Worm (Caenorhabditis elegans) whole organism, late embryonic: ENCODE results near the gene srh-293.
"Not testable (repeated sequence)": the region's sequence is repeated elsewhere in the genome, so short reads cannot be mapped to it uniquely, and the experiment has no call there.

ENCODE experiments used
- C38D4.7 ChIP-seq: fragments of 200-800 bp; sonication (Bioruptor generic); optimal IDR thresholded peaks from 2 replicates; lab custom pipeline; 2018; ENCODE audit warnings: mild to moderate bottlenecking, missing genetic modification characterization, moderate library complexity, missing compliant biosample characterization
- F13H6.1 ChIP-seq: sonication (generic microtip); optimal IDR thresholded peaks from 2 replicates; lab custom pipeline; 2016; ENCODE audit warnings: missing genetic modification characterization, missing compliant biosample characterization
- K02D7.2 ChIP-seq: sonication (generic microtip); optimal IDR thresholded peaks from 2 replicates; lab custom pipeline; 2017; ENCODE audit warnings: mild to moderate bottlenecking, missing genetic modification characterization, missing compliant biosample characterization
- K09A11.1 ChIP-seq: sonication (generic microtip); optimal IDR thresholded peaks from 2 replicates; lab custom pipeline; 2017; ENCODE audit warnings: antibody characterized with exemption, mild to moderate bottlenecking, missing genetic modification characterization, missing compliant biosample characterization; ENCODE audit not compliant: insufficient read depth
- Y22D7AL.16 ChIP-seq: sonication (generic microtip); optimal IDR thresholded peaks from 2 replicates; lab custom pipeline; 2016; ENCODE audit warnings: missing genetic modification characterization, missing compliant biosample characterization
- ahr-1 ChIP-seq: sonication (generic microtip); optimal IDR thresholded peaks from 2 replicates; lab custom pipeline; 2016; ENCODE audit warnings: missing genetic modification characterization, missing compliant biosample characterization
- ceh-14 ChIP-seq: sonication (generic microtip); optimal IDR thresholded peaks from 2 replicates; lab custom pipeline; 2016; ENCODE audit warnings: missing genotype, missing genetic modification characterization, missing compliant biosample characterization
- ceh-24 ChIP-seq: sonication (generic microtip); optimal IDR thresholded peaks from 2 replicates; lab custom pipeline; 2016; ENCODE audit warnings: mild to moderate bottlenecking, missing genetic modification characterization, missing compliant biosample characterization
- ceh-30 ChIP-seq: fragments of 150-350 bp; optimal IDR thresholded peaks from 2 replicates; lab custom pipeline; 2014; ENCODE audit warnings: missing biosample characterization, missing genetic modification characterization
- ceh-31 ChIP-seq: sonication (generic microtip); optimal IDR thresholded peaks from 2 replicates; lab custom pipeline; 2016; ENCODE audit warnings: missing genetic modification characterization, missing compliant biosample characterization
- ceh-45 ChIP-seq: fragments of 200-800 bp; sonication (Bioruptor generic); IDR thresholded peaks from 2 replicates; pipeline ENCODE4 v1.3.6; 2022; ENCODE audit warnings: missing genetic modification reagents, missing genetic modification characterization, missing compliant biosample characterization
- ceh-6 ChIP-seq: fragments of 200-800 bp; sonication (Bioruptor generic); optimal IDR thresholded peaks from 2 replicates; lab custom pipeline; 2018; ENCODE audit warnings: mild to moderate bottlenecking, missing genetic modification characterization, missing compliant biosample characterization
- ceh-9 ChIP-seq: sonication (generic microtip); optimal IDR thresholded peaks from 2 replicates; lab custom pipeline; 2016; ENCODE audit warnings: mild to moderate bottlenecking, missing genetic modification characterization, inconsistent platforms, missing compliant biosample characterization
- elt-2 ChIP-seq: sonication (generic microtip); optimal IDR thresholded peaks from 2 replicates; lab custom pipeline; 2016; ENCODE audit warnings: missing genetic modification reagents, missing genetic modification characterization, missing compliant biosample characterization
- ets-4 ChIP-seq: sonication (generic microtip); optimal IDR thresholded peaks from 2 replicates; lab custom pipeline; 2016; ENCODE audit warnings: missing genetic modification characterization, missing compliant biosample characterization
- eyg-1 ChIP-seq: sonication (generic microtip); optimal IDR thresholded peaks from 2 replicates; lab custom pipeline; 2016; ENCODE audit warnings: missing genotype, missing genetic modification characterization, missing compliant biosample characterization
- fax-1 ChIP-seq: sonication (generic microtip); optimal IDR thresholded peaks from 2 replicates; lab custom pipeline; 2016; ENCODE audit warnings: missing genotype, missing genetic modification characterization, missing compliant biosample characterization
- gmeb-2 ChIP-seq: sonication (generic microtip); optimal IDR thresholded peaks from 2 replicates; lab custom pipeline; 2016; ENCODE audit warnings: missing genetic modification characterization, inconsistent platforms, missing compliant biosample characterization
- hlh-15 ChIP-seq: sonication (generic microtip); optimal IDR thresholded peaks from 2 replicates; lab custom pipeline; 2016; ENCODE audit warnings: missing genetic modification characterization, missing compliant biosample characterization
- hlh-30 ChIP-seq: sonication (generic microtip); optimal IDR thresholded peaks from 2 replicates; lab custom pipeline; 2017; ENCODE audit warnings: antibody characterized with exemption, missing genetic modification characterization, missing compliant biosample characterization; ENCODE audit not compliant: insufficient read depth
- hlh-6 ChIP-seq: sonication (generic microtip); optimal IDR thresholded peaks from 2 replicates; lab custom pipeline; 2016; ENCODE audit warnings: missing genotype, missing genetic modification characterization, missing compliant biosample characterization
- lim-6 ChIP-seq: sonication (generic microtip); optimal IDR thresholded peaks from 2 replicates; lab custom pipeline; 2016; ENCODE audit warnings: missing genetic modification characterization, missing compliant biosample characterization
- mec-3 ChIP-seq: sonication (generic microtip); optimal IDR thresholded peaks from 2 replicates; lab custom pipeline; 2016; ENCODE audit warnings: borderline replicate concordance, missing genetic modification characterization, missing compliant biosample characterization
- nhr-11 ChIP-seq: fragments of 150-350 bp; optimal IDR thresholded peaks from 2 replicates; lab custom pipeline; 2014; ENCODE audit warnings: missing biosample characterization, missing genetic modification characterization
- nhr-232 ChIP-seq: sonication (generic microtip); optimal IDR thresholded peaks from 2 replicates; lab custom pipeline; 2016; ENCODE audit warnings: missing genetic modification characterization, missing compliant biosample characterization
- npax-4 ChIP-seq: sonication (generic microtip); optimal IDR thresholded peaks from 2 replicates; lab custom pipeline; 2016; ENCODE audit warnings: missing genetic modification characterization, missing compliant biosample characterization
- pat-9 ChIP-seq: fragments of 200-800 bp; sonication (Bioruptor generic); optimal IDR thresholded peaks from 2 replicates; lab custom pipeline; 2018; ENCODE audit warnings: mild to moderate bottlenecking, missing genetic modification characterization, moderate library complexity, missing compliant biosample characterization
- pax-1 ChIP-seq: fragments of 150-350 bp; optimal IDR thresholded peaks from 2 replicates; lab custom pipeline; 2014; ENCODE audit warnings: missing biosample characterization, missing genetic modification characterization
- pha-2 ChIP-seq: sonication (generic microtip); optimal IDR thresholded peaks from 2 replicates; lab custom pipeline; 2017; ENCODE audit warnings: mild to moderate bottlenecking, missing genetic modification characterization, missing compliant biosample characterization
- pqm-1 ChIP-seq: sonication (generic microtip); optimal IDR thresholded peaks from 2 replicates; lab custom pipeline; 2016; ENCODE audit warnings: missing genetic modification characterization, missing compliant biosample characterization
- pros-1 ChIP-seq: fragments of 150-350 bp; optimal IDR thresholded peaks from 2 replicates; lab custom pipeline; 2014; ENCODE audit warnings: missing biosample characterization, missing genetic modification reagents, missing genetic modification characterization
- sox-2 ChIP-seq: fragments of 200-800 bp; sonication (Bioruptor generic); IDR thresholded peaks from 2 replicates; pipeline ENCODE4 v1.3.6; 2022; ENCODE audit warnings: missing genetic modification reagents, missing genetic modification characterization, missing compliant biosample characterization
- sox-4 ChIP-seq: sonication (generic microtip); optimal IDR thresholded peaks from 2 replicates; lab custom pipeline; 2017; ENCODE audit warnings: mild to moderate bottlenecking, missing genetic modification characterization, inconsistent platforms, missing compliant biosample characterization
- ttx-3 ChIP-seq: sonication (generic microtip); optimal IDR thresholded peaks from 2 replicates; lab custom pipeline; 2016; ENCODE audit warnings: missing genetic modification reagents, missing genetic modification characterization, missing compliant biosample characterization
- unc-3 ChIP-seq, 2 experiments: fragments of 200-800 bp in 1 of 2; sonication (Bioruptor generic) in 1 of 2; sonication (generic microtip) in 1 of 2; conservative IDR thresholded peaks in 1 of 2; optimal IDR thresholded peaks in 1 of 2; 2 replicates each; pipeline versions ENCODE4 v1.3.6 to Lab custom; 2016 to 2022; ENCODE audit warnings: missing compliant biosample characterization in 2 of 2, missing genetic modification characterization in 2 of 2, missing genetic modification reagents in 1 of 2
- unc-42 ChIP-seq: sonication (generic microtip); optimal IDR thresholded peaks from 2 replicates; lab custom pipeline; 2016; ENCODE audit warnings: missing genotype, missing genetic modification characterization, missing compliant biosample characterization
- unc-55 ChIP-seq: sonication (generic microtip); optimal IDR thresholded peaks from 2 replicates; lab custom pipeline; 2017; ENCODE audit warnings: missing biosample characterization, missing genetic modification reagents, missing genetic modification characterization
- unc-86 ChIP-seq: sonication (generic microtip); optimal IDR thresholded peaks from 2 replicates; lab custom pipeline; 2016; ENCODE audit warnings: missing genetic modification characterization, missing compliant biosample characterization
- ztf-16 ChIP-seq: sonication (generic microtip); optimal IDR thresholded peaks from 2 replicates; lab custom pipeline; 2017; ENCODE audit warnings: missing genetic modification characterization, missing compliant biosample characterization

srh-293 gene

DNA sequence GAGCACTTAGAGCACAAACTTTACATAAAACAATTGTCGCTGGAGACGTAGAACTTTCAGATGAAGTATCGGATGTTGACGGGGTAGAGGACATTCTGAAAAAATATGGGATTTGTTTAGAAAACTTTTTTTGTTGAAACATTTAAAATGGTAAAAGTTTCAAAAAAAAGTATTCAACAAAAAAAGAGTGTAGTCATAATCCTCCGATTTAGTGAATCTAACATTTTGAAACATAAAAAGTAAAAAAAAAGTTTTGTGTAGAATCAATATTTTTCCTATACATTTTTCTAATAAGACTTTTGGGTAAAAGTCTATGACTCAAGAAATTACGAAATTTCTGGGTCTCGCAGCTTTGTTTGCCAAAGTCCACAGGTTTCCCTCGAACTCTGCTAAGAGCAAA lies 30.7 kb downstream of the srh-293 start, which contains the start of gene nhr-213:
Gene nhr-213, minus strand, starts transcription at position 101 of the 400 bp plus-strand sequence.
- no peak for TF ChIP-seq ceh-6
- TF ChIP-seq pros-1 = no peak
- TF ChIP-seq ceh-31 (tag; lab: Kevin White, UChicago) = no peak
- no peak for TF ChIP-seq hlh-15
- TF ChIP-seq unc-3 (GFP tag; conservative IDR thresholded peaks at IDR 0.05; lab: Robert Waterston, UW) = no peak
- TF ChIP-seq unc-3 (tag; optimal IDR thresholded peaks at IDR 0.05; lab: Kevin White, UChicago) = no peak
- TF ChIP-seq ceh-14 (tag; lab: Kevin White, UChicago) = no peak
- TF ChIP-seq pha-2 (tag; lab: Kevin White, UChicago) = no peak
- no peak for TF ChIP-seq sox-2
- TF ChIP-seq pax-1 (tag; lab: Kevin White, UChicago) = no peak

DNA sequence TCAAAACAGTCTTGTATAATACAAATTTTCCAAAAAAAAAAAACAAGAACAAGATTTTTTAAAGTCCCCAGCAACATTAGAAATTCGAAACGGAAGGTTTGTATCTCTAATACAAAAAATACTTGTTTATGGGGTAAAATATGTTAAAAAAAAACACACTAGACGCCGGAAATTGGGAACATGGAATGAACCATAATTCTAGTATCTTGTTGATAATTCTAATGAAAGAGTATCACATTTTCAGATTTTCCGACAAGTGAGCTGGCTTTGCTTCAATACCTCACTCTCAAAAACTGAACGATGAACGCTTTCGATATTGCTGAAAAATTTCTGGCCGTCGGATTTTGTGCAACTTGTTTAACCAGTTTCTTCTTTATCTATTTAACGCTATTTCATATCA lies 31.8 kb downstream of the srh-293 start, which contains the start of gene str-60:
Gene str-60, plus strand, starts transcription at position 301 of the 400 bp plus-strand sequence.
- TF ChIP-seq eyg-1 (tag; lab: Kevin White, UChicago) (no peak), ceh-6 (no peak)

DNA sequence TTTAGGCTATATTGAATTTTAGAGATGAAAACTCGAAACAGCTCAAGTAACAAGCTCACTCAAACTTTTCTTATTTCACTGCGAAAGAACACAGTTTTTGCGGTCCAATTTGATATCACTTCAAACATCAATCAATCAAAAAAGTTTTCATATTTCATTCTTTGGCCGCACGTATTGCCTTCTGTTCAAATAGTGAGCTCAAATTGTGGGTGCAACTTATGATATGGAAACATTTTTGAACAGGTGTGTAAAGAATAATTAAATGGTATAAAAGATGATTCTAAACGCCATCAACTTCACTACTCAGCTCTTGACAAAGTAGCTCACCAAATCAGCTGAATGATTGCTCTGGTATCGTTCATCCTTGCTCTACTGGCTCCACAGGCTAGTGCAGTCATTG lies 33.8 kb downstream of the srh-293 start, which contains the start of gene T06C12.14:
Gene T06C12.14, plus strand, starts transcription at position 301 of the 400 bp plus-strand sequence.
- no peak for TF ChIP-seq hlh-30
- TF ChIP-seq unc-3 (GFP tag; conservative IDR thresholded peaks at IDR 0.05; lab: Robert Waterston, UW) = no peak
- no peak for TF ChIP-seq unc-3 (tag; optimal IDR thresholded peaks at IDR 0.05; lab: Kevin White, UChicago)
- TF ChIP-seq elt-2 (tag; lab: Kevin White, UChicago) = no peak
- no peak for TF ChIP-seq fax-1
- no peak for TF ChIP-seq hlh-6 (tag; lab: Kevin White, UChicago)
- no peak for TF ChIP-seq nhr-11
- no peak for TF ChIP-seq C38D4.7 (GFP tag; lab: Kevin White, UChicago)

DNA sequence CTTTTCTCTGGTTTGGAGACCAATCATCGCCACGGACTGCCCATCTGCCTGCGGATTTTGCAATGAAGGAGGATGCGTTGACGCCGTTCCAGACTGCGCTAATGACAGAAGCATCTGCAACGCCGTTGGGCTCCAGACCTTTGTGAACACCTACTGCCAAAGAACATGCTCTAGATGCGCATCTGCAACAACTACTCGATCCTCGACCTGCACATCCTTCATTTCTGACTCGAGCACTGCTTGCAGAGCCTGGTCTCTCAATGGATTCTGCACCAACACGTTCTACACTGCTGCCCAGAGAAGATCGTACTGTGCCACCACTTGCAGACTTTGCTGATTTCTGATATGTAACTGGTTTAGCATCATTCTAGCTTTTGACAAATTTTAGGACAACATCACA lies 34.6 kb downstream of the srh-293 start:
- TF ChIP-seq unc-55 (no peak), hlh-30 (no peak), ceh-9 (tag; lab: Kevin White, UChicago) (no peak), ztf-16 (no peak), sox-4 (tag; lab: Kevin White, UChicago) (no peak), ets-4 (tag; lab: Kevin White, UChicago) (no peak), mec-3 (no peak), lim-6 (tag; lab: Kevin White, UChicago) (no peak), pat-9 (tag; lab: Kevin White, UChicago) (no peak), ceh-30 (tag; lab: Kevin White, UChicago) (no peak), ceh-31 (tag; lab: Kevin White, UChicago) (no peak), unc-86 (tag; lab: Kevin White, UChicago) (no peak), Y22D7AL.16 (no peak), ttx-3 (tag; lab: Kevin White, UChicago) (no peak), F13H6.1 (tag; lab: Kevin White, UChicago) (no peak), K02D7.2 (tag; lab: Kevin White, UChicago) (no peak), hlh-6 (tag; lab: Kevin White, UChicago) (no peak)

DNA sequence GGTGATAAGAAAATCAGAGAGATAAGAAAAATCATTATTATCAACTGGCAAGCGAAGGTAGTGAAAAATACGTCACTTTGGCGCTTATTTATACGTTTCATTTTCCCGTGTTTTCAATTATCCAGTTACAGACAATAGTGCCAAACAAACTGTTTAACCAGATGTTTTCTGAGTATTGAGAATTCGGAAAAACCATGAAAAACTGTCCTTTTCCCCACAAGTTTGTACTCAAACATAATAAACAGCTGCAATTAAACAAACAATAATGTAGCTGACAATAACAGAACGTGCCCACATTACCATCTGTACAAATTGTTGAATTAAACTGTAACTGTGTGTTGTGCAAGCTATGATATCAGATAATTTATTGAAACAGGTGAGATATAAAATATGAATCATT lies 39.6 kb downstream of the srh-293 start, which contains the start of the genes F35E8.1 and F35E8.2:
Gene F35E8.1, minus strand, starts transcription at position 101 of the 400 bp plus-strand sequence.
Gene F35E8.2, plus strand, starts transcription at position 132 of the 400 bp plus-strand sequence.
- TF ChIP-seq unc-86 (tag; lab: Kevin White, UChicago); nhr-232 (tag; lab: Kevin White, UChicago); pqm-1: not testable (repeated sequence)
- TF ChIP-seq, all 69 proteins: peak for 0; not testable (repeated sequence) for 69

DNA sequence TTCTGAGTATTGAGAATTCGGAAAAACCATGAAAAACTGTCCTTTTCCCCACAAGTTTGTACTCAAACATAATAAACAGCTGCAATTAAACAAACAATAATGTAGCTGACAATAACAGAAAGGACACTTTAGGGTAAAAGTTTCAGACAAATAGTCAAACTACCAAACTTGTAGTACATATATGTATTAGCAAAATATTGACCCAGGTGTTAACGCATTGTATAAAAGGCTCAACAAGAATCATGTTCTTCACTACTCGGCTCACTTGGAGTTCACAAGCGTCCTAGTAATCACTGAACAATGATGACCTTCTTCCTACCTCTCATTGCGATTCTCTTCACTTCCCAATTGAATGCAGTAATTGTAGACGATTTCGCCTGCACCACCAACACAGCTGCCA lies 45.9 kb downstream of the srh-293 start, which contains the start of gene F35E8.6:
Gene F35E8.6, plus strand, starts transcription at position 301 of the 400 bp plus-strand sequence.
- TF ChIP-seq K02D7.2 (tag; lab: Kevin White, UChicago) = no peak
- TF ChIP-seq ttx-3 (tag; lab: Kevin White, UChicago) = no peak
- TF ChIP-seq npax-4 (tag; lab: Kevin White, UChicago) = no peak
- TF ChIP-seq K09A11.1 (tag; lab: Kevin White, UChicago) = no peak
- TF ChIP-seq ahr-1 = no peak
- no peak for TF ChIP-seq ceh-45
- TF ChIP-seq ceh-24 (tag; lab: Kevin White, UChicago) = no peak
- TF ChIP-seq unc-42 (tag; lab: Kevin White, UChicago) = no peak
- no peak for TF ChIP-seq ceh-9 (tag; lab: Kevin White, UChicago)
- no peak for TF ChIP-seq gmeb-2 (tag; lab: Kevin White, UChicago)
